Fruit fly (Drosophila melanogaster): Measurements from ENCODE around the gene Ranbp21.

- TF ChIP-seq Eip93F (GFP tag; optimal IDR thresholded peaks at IDR 0.05) (no peak), Blimp-1 (GFP tag; optimal IDR thresholded peaks at IDR 0.05) (no peak), CG6163 (GFP tag; IDR thresholded peaks at IDR 0.05) (no peak)
Measured at dm6 chrX:19615990-19616663, 35.9 kb downstream of the Ranbp21 start, which contains the start of gene CG14210.

All from whole organism, prepupa.